Fruit fly (Drosophila melanogaster): ENCODE results near the gene CG14662.

Gene CG14662

dm6 chr3R:5021431-5021999 lies 37.5 kb upstream of the CG14662 start (continued):
- peak in 1 of 2 experiments; percentile 41 for TF ChIP-seq Trl (optimal IDR thresholded peaks at IDR 0.05)
- no peak for TF ChIP-seq Trl (GFP tag; optimal IDR thresholded peaks at IDR 0.05)
- peak; percentile 87 for TF ChIP-seq Deaf1 (tag; optimal IDR thresholded peaks at IDR 0.05)
- TF ChIP-seq abd-A (tag; optimal IDR thresholded peaks at IDR 0.05) = peak; percentile 85
- TF ChIP-seq Pdp1 (GFP tag; optimal IDR thresholded peaks at IDR 0.05) = peak in 1 of 2 experiments; percentile 61
- TF ChIP-seq CG1603 (tag; optimal IDR thresholded peaks at IDR 0.05) = no peak
- 0 out of 2 replicates have a peak, but pooled peaks have one; percentile 19 for TF ChIP-seq Rfx (GFP tag; IDR thresholded peaks at IDR 0.05)
- TF ChIP-seq CG12769 (tag; optimal IDR thresholded peaks at IDR 0.05) = peak; percentile 21
- peak; percentile 24 for TF ChIP-seq Nf-YC (tag; optimal IDR thresholded peaks at IDR 0.05)
- 0 out of 3 replicates have a peak, but pooled peaks have one; percentile 8 for TF ChIP-seq CG34224 (GFP tag; IDR thresholded peaks at IDR 0.05; ENCODE audit: partially characterized antibody)
- peak; percentile 45 for TF ChIP-seq kni (GFP tag; optimal IDR thresholded peaks at IDR 0.05)
- TF ChIP-seq croc (GFP tag; conservative IDR thresholded peaks at IDR 0.05) = no peak
- TF ChIP-seq kah (GFP tag; optimal IDR thresholded peaks at IDR 0.05) = no peak
- no peak for TF ChIP-seq nom (GFP tag; optimal IDR thresholded peaks at IDR 0.05)
- no peak for TF ChIP-seq CG6765 (GFP tag; optimal IDR thresholded peaks at IDR 0.05)
- TF ChIP-seq CG13123 (GFP tag; optimal IDR thresholded peaks at IDR 0.05) = no peak
- TF ChIP-seq gce (GFP tag; IDR thresholded peaks at IDR 0.05) = no peak
- no peak for TF ChIP-seq CG1024 (GFP tag; IDR thresholded peaks at IDR 0.05)
- no peak for TF ChIP-seq CG18476 (GFP tag; optimal IDR thresholded peaks at IDR 0.05)
- peak; percentile 18; the same call in 1 of the 3 replicates for TF ChIP-seq ci (GFP tag; IDR thresholded peaks at IDR 0.05)
- TF ChIP-seq CG6683 (GFP tag; optimal IDR thresholded peaks at IDR 0.05) = no peak
- peak; percentile 56 for TF ChIP-seq twi (tag; optimal IDR thresholded peaks at IDR 0.05)
- TF ChIP-seq gem (tag; optimal IDR thresholded peaks at IDR 0.05) = no peak
- no peak for TF ChIP-seq CG15073 (GFP tag; optimal IDR thresholded peaks at IDR 0.05)
- TF ChIP-seq B-H2 (GFP tag; optimal IDR thresholded peaks at IDR 0.05) = no peak
- TF ChIP-seq CG10321 (GFP tag; IDR thresholded peaks at IDR 0.05) = peak; percentile 62
- no peak for TF ChIP-seq TFAM (GFP tag; optimal IDR thresholded peaks at IDR 0.05)
- 0 out of 3 replicates have a peak, but pooled peaks have one; percentile 15 for TF ChIP-seq zen2 (GFP tag; IDR thresholded peaks at IDR 0.05; ENCODE audit: partially characterized antibody)
- TF ChIP-seq E2f1 (GFP tag; IDR thresholded peaks at IDR 0.05) = no peak
- TF ChIP-seq CG14441 (GFP tag; IDR thresholded peaks at IDR 0.05) = no peak
- no peak for TF ChIP-seq peb (GFP tag; IDR thresholded peaks at IDR 0.05)
- peak; percentile 28; the same call in 1 of the 2 replicates for TF ChIP-seq CG17328 (GFP tag; IDR thresholded peaks at IDR 0.05)
- no peak for TF ChIP-seq eve (GFP tag; optimal IDR thresholded peaks at IDR 0.05)
- no peak for TF ChIP-seq run (tag; optimal IDR thresholded peaks at IDR 0.05)
- TF ChIP-seq slbo (GFP tag; IDR thresholded peaks at IDR 0.05) = peak; percentile 3; the same call in 1 of the 2 replicates
- TF ChIP-seq CG8290 (GFP tag; optimal IDR thresholded peaks at IDR 0.05) = no peak
- TF ChIP-seq CG8290 (tag; optimal IDR thresholded peaks at IDR 0.05) = peak in 1 of 2 experiments; percentile 54
- TF ChIP-seq CG32532 (GFP tag; IDR thresholded peaks at IDR 0.05) = no peak
- no peak for TF ChIP-seq bcd (GFP tag; optimal IDR thresholded peaks at IDR 0.05)
- peak; percentile 74 for TF ChIP-seq CG1832 (GFP tag; optimal IDR thresholded peaks at IDR 0.05)
- TF ChIP-seq Kr (GFP tag; optimal IDR thresholded peaks at IDR 0.05) = peak; percentile 62
- no peak for TF ChIP-seq CG17359 (tag; optimal IDR thresholded peaks at IDR 0.05)
- no peak for TF ChIP-seq NfI (GFP tag; optimal IDR thresholded peaks at IDR 0.05)
- no peak for TF ChIP-seq bowl (GFP tag; IDR thresholded peaks at IDR 0.05)
- TF ChIP-seq mirr (GFP tag; optimal IDR thresholded peaks at IDR 0.05) = peak; percentile 43
- TF ChIP-seq Hand (GFP tag; optimal IDR thresholded peaks at IDR 0.05) = no peak
- peak; percentile 12; the same call in 1 of the 2 replicates for TF ChIP-seq Adf1 (GFP tag; IDR thresholded peaks at IDR 0.05)
- TF ChIP-seq CG10543 (GFP tag; optimal IDR thresholded peaks at IDR 0.05) = peak; percentile 13
- peak; percentile 16 for TF ChIP-seq nerfin-1 (tag; optimal IDR thresholded peaks at IDR 0.05)
- no peak for TF ChIP-seq Lpt (GFP tag; optimal IDR thresholded peaks at IDR 0.05)
